Worm (Caenorhabditis elegans): ENCODE results near the gene T24B8.3.

T24B8.3 gene

DNA sequence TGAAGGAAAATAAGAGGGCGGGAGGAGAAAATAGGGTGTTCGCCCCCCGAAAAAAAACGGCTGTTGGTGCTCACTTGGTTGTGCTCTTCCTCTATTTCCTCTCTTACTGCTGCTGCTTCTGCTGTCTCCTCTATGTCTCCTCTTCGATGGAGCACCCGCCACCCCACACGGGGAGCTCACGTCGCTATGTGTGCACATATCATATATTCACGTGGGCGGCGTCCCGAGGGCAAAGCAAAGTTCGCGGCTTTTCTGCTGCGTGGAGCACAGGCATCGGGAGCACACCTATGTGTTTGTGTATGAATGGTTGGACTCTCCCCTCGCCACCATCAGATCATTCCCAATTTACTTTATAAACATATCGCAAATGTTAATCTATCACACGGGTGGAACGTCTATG is 47.6 kb downstream of the T24B8.3 start (continued):
- no peak for TF ChIP-seq egl-43 (GFP tag; IDR thresholded peaks at IDR 0.05)
- no peak for TF ChIP-seq lin-1 (GFP tag; IDR thresholded peaks at IDR 0.05)
- no peak for TF ChIP-seq daf-12 (tag; optimal IDR thresholded peaks at IDR 0.05)
- TF ChIP-seq cey-2 (tag; optimal IDR thresholded peaks at IDR 0.05; ENCODE audit: borderline replicate concordance, insufficient read depth) = no peak
- TF ChIP-seq ZK546.5 (tag; optimal IDR thresholded peaks at IDR 0.05) = no peak
- no peak for TF ChIP-seq F49E8.2 (tag; optimal IDR thresholded peaks at IDR 0.05; ENCODE audit: borderline replicate concordance)
- peak; percentile 72 for TF ChIP-seq set-16 (GFP tag; IDR thresholded peaks at IDR 0.05)
- no peak for TF ChIP-seq daf-19 (GFP tag; conservative IDR thresholded peaks at IDR 0.05)
- no peak for TF ChIP-seq T20F7.1 (GFP tag; optimal IDR thresholded peaks at IDR 0.05)
- peak in 1 of 2 experiments; percentile 28 for TF ChIP-seq hif-1 (tag; optimal IDR thresholded peaks at IDR 0.05)
- TF ChIP-seq fkh-10 (GFP tag; optimal IDR thresholded peaks at IDR 0.05) = no peak
- TF ChIP-seq nhr-28 (tag; optimal IDR thresholded peaks at IDR 0.05) = no peak

DNA sequence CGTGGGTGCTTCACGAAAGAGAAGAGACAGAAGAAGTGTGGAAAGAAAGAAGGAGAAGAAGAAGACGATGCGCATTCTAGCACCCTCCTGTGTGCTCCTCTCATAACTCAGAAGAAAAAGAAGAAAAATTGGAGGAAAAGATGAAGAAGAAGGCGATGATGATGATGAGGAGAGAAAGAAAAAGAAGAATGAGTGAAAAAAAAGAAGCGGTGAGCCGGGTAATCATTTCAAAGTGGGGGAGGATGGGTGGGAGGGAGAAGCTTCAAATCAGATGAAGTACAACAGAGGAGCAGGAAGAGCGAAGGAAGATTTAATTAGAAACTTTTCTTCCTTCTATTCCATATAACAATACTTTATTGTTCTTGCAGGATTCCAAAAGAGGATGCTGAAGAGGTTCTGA is 50.2 kb downstream of the T24B8.3 start:
- no peak for TF ChIP-seq dmd-8 (GFP tag; IDR thresholded peaks at IDR 0.05)
- no peak for TF ChIP-seq arid-1 (GFP tag; conservative IDR thresholded peaks at IDR 0.05)
- no peak for TF ChIP-seq hif-1 (tag; optimal IDR thresholded peaks at IDR 0.05)
- no peak for TF ChIP-seq nhr-41 (GFP tag; IDR thresholded peaks at IDR 0.05)
- TF ChIP-seq aha-1 (tag) = peak; percentile 65
- peak in 1 of 2 experiments; percentile 2 for TF ChIP-seq lsy-2 (tag; optimal IDR thresholded peaks at IDR 0.05)
- TF ChIP-seq unc-62 (GFP tag; optimal IDR thresholded peaks at IDR 0.05 in 1 of 2) = peak in 1 of 2 experiments; percentile 55
- no peak for TF ChIP-seq unc-62 (tag; optimal IDR thresholded peaks at IDR 0.05)
- TF ChIP-seq fkh-10 (GFP tag; optimal IDR thresholded peaks at IDR 0.05) = peak; percentile 9
- peak; percentile 57; the same call in 1 of the 2 replicates for TF ChIP-seq ctbp-1 (GFP tag; IDR thresholded peaks at IDR 0.05)
- no peak for TF ChIP-seq gei-8 (GFP tag; optimal IDR thresholded peaks at IDR 0.05)

DNA sequence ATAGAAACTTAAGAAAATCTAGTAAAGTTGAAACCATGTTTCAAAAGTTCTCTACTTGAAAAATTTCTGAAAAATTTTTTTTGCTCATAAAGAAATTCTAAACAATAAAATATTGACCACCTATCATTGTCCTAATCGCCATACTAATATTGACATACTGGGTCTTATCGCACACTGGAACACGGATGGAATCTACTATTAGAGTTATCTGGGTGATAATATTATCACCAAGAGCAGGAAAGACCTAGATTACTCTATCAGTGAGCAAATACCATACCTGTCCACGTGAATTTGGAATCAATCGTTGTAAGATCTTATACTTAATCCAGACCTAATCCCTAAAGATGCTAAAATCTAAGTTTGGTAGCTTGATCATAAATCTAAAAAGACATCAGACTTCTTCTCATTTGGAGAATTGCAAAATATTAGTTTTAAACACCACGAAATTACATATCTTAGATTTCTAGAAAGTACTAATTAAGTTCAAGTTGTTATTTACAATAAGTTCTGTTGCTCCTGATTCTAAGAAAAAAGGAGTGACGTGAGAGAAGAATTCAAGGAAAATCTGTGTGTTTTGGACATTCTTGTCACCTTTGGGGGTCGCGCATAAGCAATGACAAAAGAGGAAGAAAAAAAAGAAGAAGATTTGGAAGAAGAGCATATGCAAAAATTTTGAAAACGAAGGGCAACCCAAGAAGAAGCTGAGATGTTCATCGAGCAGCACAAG is 50.8 kb downstream of the T24B8.3 start:
- no peak for TF ChIP-seq dve-1 (tag; optimal IDR thresholded peaks at IDR 0.05; ENCODE audit: insufficient read depth)
- peak in 1 of 2 experiments; percentile 27 for TF ChIP-seq unc-62 (GFP tag; optimal IDR thresholded peaks at IDR 0.05 in 1 of 2)
- TF ChIP-seq unc-62 (tag; optimal IDR thresholded peaks at IDR 0.05) = no peak
- TF ChIP-seq madf-9 (GFP tag; conservative IDR thresholded peaks at IDR 0.05) = no peak
- no peak for TF ChIP-seq mes-2 (tag; optimal IDR thresholded peaks at IDR 0.05; ENCODE audit: poor library complexity, severe bottlenecking)
- no peak for TF ChIP-seq nhr-41 (GFP tag; IDR thresholded peaks at IDR 0.05)
- TF ChIP-seq F26F4.8 (GFP tag; conservative IDR thresholded peaks at IDR 0.05) = no peak
- no peak for TF ChIP-seq lsy-2 (tag; optimal IDR thresholded peaks at IDR 0.05)
- no peak for TF ChIP-seq vab-7 (GFP tag; IDR thresholded peaks at IDR 0.05)
- no peak for TF ChIP-seq D1046.2 (GFP tag; IDR thresholded peaks at IDR 0.05)
- TF ChIP-seq nhr-42 (GFP tag; IDR thresholded peaks at IDR 0.05) = no peak
- TF ChIP-seq rbr-2 (tag; optimal IDR thresholded peaks at IDR 0.05) = peak; percentile 10
- no peak for TF ChIP-seq arid-1 (GFP tag; conservative IDR thresholded peaks at IDR 0.05)
- no peak for TF ChIP-seq hmg-1.1 (GFP tag; IDR thresholded peaks at IDR 0.05)
- no peak for TF ChIP-seq dmd-9 (GFP tag; IDR thresholded peaks at IDR 0.05)
- TF ChIP-seq dpl-1 (GFP tag; optimal IDR thresholded peaks at IDR 0.05) = no peak
- peak; percentile 39 for TF ChIP-seq nhr-11 (tag; optimal IDR thresholded peaks at IDR 0.05)
